Worm (Caenorhabditis elegans) whole organism, midembryonic: ENCODE results near the gene srx-121.

Experiments
- T22C8.4 ChIP-seq: fragments of 200-800 bp; sonication (Bioruptor generic); IDR thresholded peaks from 2 replicates; pipeline ENCODE4 v1.3.6; 2022; ENCODE audit warnings: missing genetic modification characterization, missing compliant biosample characterization
- cog-1 ChIP-seq: sonication (generic microtip); optimal IDR thresholded peaks from 2 replicates; lab custom pipeline; 2016; ENCODE audit warnings: missing genetic modification characterization, missing compliant biosample characterization
- klf-2 ChIP-seq: fragments of 200-800 bp; sonication (Bioruptor generic); conservative IDR thresholded peaks from 2 replicates; pipeline ENCODE4 v1.3.6; 2022; ENCODE audit warnings: missing genetic modification reagents, missing genetic modification characterization, missing compliant biosample characterization

DNA sequence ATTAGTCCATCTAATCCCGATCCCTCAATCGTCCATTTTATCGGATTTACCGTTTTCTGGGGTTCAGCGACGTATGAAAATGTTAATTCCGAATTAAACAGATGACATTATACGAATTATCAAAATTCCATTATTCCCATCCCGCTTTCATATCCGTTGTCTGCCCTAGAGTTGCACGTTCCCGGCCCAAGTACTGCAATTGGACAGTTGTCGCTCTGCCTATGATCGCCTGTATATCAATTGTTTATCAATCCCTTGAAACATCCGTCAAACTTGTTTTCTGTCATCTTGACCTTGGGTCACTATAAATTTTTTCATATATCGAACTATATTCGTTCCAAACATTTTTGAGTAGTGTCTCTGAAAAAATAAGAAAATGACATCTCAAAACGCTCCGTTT lies 14.3 kb downstream of the srx-121 start, which contains the start of gene C04E12.5:
- TF ChIP-seq cog-1 = no peak
- no peak for TF ChIP-seq klf-2 (GFP tag; lab: Robert Waterston, UW)
- no peak for TF ChIP-seq T22C8.4 (GFP tag; lab: Robert Waterston, UW)
